Fruit fly (Drosophila melanogaster) whole organism, embryonic: Measurements from ENCODE around the gene Pxd.

Experiments
- Bgb ChIP-seq: fragments of 200-800 bp; sonication (Bioruptor generic); IDR thresholded peaks from 2 replicates; pipeline ENCODE4 v1.3.6; 2022; ENCODE audit warnings: missing biosample characterization, missing genetic modification characterization; ENCODE audit not compliant: partially characterized antibody
- BtbVII ChIP-seq: fragments of 200-800 bp; sonication (Bioruptor generic); optimal IDR thresholded peaks from 3 replicates; lab custom pipeline; 2017; ENCODE audit warnings: missing biosample characterization, mild to moderate bottlenecking, missing genetic modification characterization
- CG10267 ChIP-seq: fragments of 200-800 bp; sonication (Bioruptor generic); optimal IDR thresholded peaks from 2 replicates; lab custom pipeline; 2018; ENCODE audit warnings: missing biosample characterization, mild to moderate bottlenecking, missing genetic modification characterization, moderate library complexity
- CG12104 ChIP-seq: fragments of 200-800 bp; sonication (Bioruptor generic); optimal IDR thresholded peaks from 3 replicates; lab custom pipeline; 2016; ENCODE audit warnings: missing biosample characterization, missing genetic modification characterization
- CG12299 ChIP-seq: fragments of 200-800 bp; sonication (Bioruptor generic); optimal IDR thresholded peaks from 2 replicates; lab custom pipeline; 2018; ENCODE audit warnings: missing biosample characterization, mild to moderate bottlenecking, missing genetic modification characterization
- CG13287 ChIP-seq: fragments of 200-800 bp; sonication (Bioruptor generic); IDR thresholded peaks from 2 replicates; pipeline ENCODE4 v1.3.6; 2022; ENCODE audit warnings: missing biosample characterization, missing genetic modification characterization; ENCODE audit not compliant: partially characterized antibody
- CG14050 ChIP-seq: fragments of 200-800 bp; sonication (Bioruptor generic); IDR thresholded peaks from 3 replicates; pipeline ENCODE4 v1.3.6; 2022; ENCODE audit warnings: missing biosample characterization, missing genetic modification characterization
- CG15073 ChIP-seq: fragments of 200-800 bp; sonication (Bioruptor generic); optimal IDR thresholded peaks from 2 replicates; lab custom pipeline; 2016; ENCODE audit warnings: missing biosample characterization, missing genetic modification characterization
- CG15479 ChIP-seq: fragments of 200-800 bp; sonication (Bioruptor generic); optimal IDR thresholded peaks from 3 replicates; lab custom pipeline; 2019; ENCODE audit warnings: missing biosample characterization, mild to moderate bottlenecking, missing genetic modification characterization, moderate library complexity
- CG16863 ChIP-seq: fragments of 200-800 bp; sonication (Bioruptor generic); optimal IDR thresholded peaks from 3 replicates; lab custom pipeline; 2016; ENCODE audit warnings: missing biosample characterization, missing genetic modification characterization
- CG17568 ChIP-seq: fragments of 200-800 bp; sonication (Bioruptor generic); optimal IDR thresholded peaks from 2 replicates; lab custom pipeline; 2018; ENCODE audit warnings: missing biosample characterization, mild to moderate bottlenecking, missing genetic modification characterization, moderate library complexity
- CG2199 ChIP-seq: fragments of 200-800 bp; sonication (Bioruptor generic); IDR thresholded peaks from 3 replicates; pipeline ENCODE4 v1.3.6; 2022; ENCODE audit warnings: missing biosample characterization, missing genetic modification characterization
- CG3847 ChIP-seq: fragments of 200-800 bp; sonication (Bioruptor generic); IDR thresholded peaks from 2 replicates; pipeline ENCODE4 v1.3.6; 2022; ENCODE audit warnings: missing biosample characterization, missing genetic modification characterization
- CG4282 ChIP-seq: fragments of 200-800 bp; sonication (Bioruptor generic); optimal IDR thresholded peaks from 2 replicates; lab custom pipeline; 2016; ENCODE audit warnings: missing biosample characterization, missing genetic modification characterization
- CG4820 ChIP-seq: fragments of 200-800 bp; sonication (Bioruptor generic); optimal IDR thresholded peaks from 3 replicates; lab custom pipeline; 2016; ENCODE audit warnings: missing biosample characterization, missing genetic modification characterization
- CG6689 ChIP-seq: fragments of 200-800 bp; sonication (Bioruptor generic); IDR thresholded peaks from 2 replicates; pipeline ENCODE4 v1.3.6; 2022; ENCODE audit warnings: missing biosample characterization, missing genetic modification characterization
- CG6813 ChIP-seq: fragments of 200-800 bp; sonication (Bioruptor generic); optimal IDR thresholded peaks from 2 replicates; lab custom pipeline; 2017; ENCODE audit warnings: missing biosample characterization, missing genetic modification characterization, mild to moderate bottlenecking, moderate library complexity, missing genetic modification reagents
- CG7372 ChIP-seq: fragments of 200-800 bp; sonication (Bioruptor generic); IDR thresholded peaks from 2 replicates; pipeline ENCODE4 v1.3.6; 2022; ENCODE audit warnings: missing biosample characterization, missing genetic modification characterization
- CG8765 ChIP-seq: fragments of 200-800 bp; sonication (Bioruptor generic); IDR thresholded peaks from 2 replicates; pipeline ENCODE4 v1.3.6; 2022; ENCODE audit warnings: missing biosample characterization, missing genetic modification characterization
- CG9727 ChIP-seq: fragments of 200-800 bp; sonication (Bioruptor generic); optimal IDR thresholded peaks from 3 replicates; lab custom pipeline; 2017; ENCODE audit warnings: missing biosample characterization, mild to moderate bottlenecking, missing genetic modification characterization
- CG9932 ChIP-seq: fragments of 200-800 bp; sonication (Bioruptor generic); IDR thresholded peaks from 2 replicates; pipeline ENCODE4 v1.3.6; 2022; ENCODE audit warnings: missing biosample characterization, missing genetic modification characterization
- Doc2 ChIP-seq: fragments of 200-800 bp; sonication (Bioruptor generic); IDR thresholded peaks from 2 replicates; pipeline ENCODE4 v1.3.6; 2022; ENCODE audit warnings: missing biosample characterization, missing genetic modification characterization
- Drgx ChIP-seq: fragments of 200-800 bp; sonication (Bioruptor generic); IDR thresholded peaks from 2 replicates; pipeline ENCODE4 v1.3.6; 2022; ENCODE audit warnings: missing biosample characterization, missing genetic modification characterization
- Elba2 ChIP-seq: fragments of 200-800 bp; sonication (Bioruptor generic); optimal IDR thresholded peaks from 3 replicates; lab custom pipeline; 2016; ENCODE audit warnings: missing biosample characterization, missing genetic modification characterization
- Fer1 ChIP-seq: fragments of 200-800 bp; sonication (Bioruptor generic); optimal IDR thresholded peaks from 2 replicates; lab custom pipeline; 2017; ENCODE audit warnings: missing biosample characterization, mild to moderate bottlenecking, missing genetic modification characterization
- H15 ChIP-seq: fragments of 200-800 bp; sonication (Bioruptor generic); IDR thresholded peaks from 3 replicates; pipeline ENCODE4 v1.3.6; 2022; ENCODE audit warnings: missing biosample characterization, missing genetic modification characterization
- Hmx ChIP-seq: fragments of 200-800 bp; sonication (Bioruptor generic); optimal IDR thresholded peaks from 2 replicates; lab custom pipeline; 2016; ENCODE audit warnings: missing biosample characterization, missing genetic modification characterization
- Kr ChIP-seq: fragments of 200-800 bp; sonication (Bioruptor generic); optimal IDR thresholded peaks from 2 replicates; lab custom pipeline; 2017; ENCODE audit warnings: missing biosample characterization, mild to moderate bottlenecking, missing genetic modification characterization
- Meics ChIP-seq: fragments of 200-800 bp; sonication (Bioruptor generic); optimal IDR thresholded peaks from 2 replicates; lab custom pipeline; 2017; ENCODE audit warnings: missing biosample characterization, mild to moderate bottlenecking, missing genetic modification characterization
- Myb ChIP-seq: fragments of 200-800 bp; sonication (Bioruptor generic); optimal IDR thresholded peaks from 2 replicates; lab custom pipeline; 2016; ENCODE audit warnings: missing biosample characterization, missing genetic modification characterization
- NK7.1 ChIP-seq: fragments of 200-800 bp; sonication (Bioruptor generic); optimal IDR thresholded peaks from 3 replicates; lab custom pipeline; 2016; ENCODE audit warnings: missing biosample characterization, missing genetic modification characterization
- Rx ChIP-seq: fragments of 200-800 bp; sonication (Bioruptor generic); IDR thresholded peaks from 2 replicates; pipeline ENCODE4 v1.3.6; 2022; ENCODE audit warnings: missing biosample characterization, missing genetic modification characterization
- ac ChIP-seq: fragments of 200-800 bp; sonication (Bioruptor generic); optimal IDR thresholded peaks from 3 replicates; lab custom pipeline; 2017; ENCODE audit warnings: missing biosample characterization, mild to moderate bottlenecking, missing genetic modification characterization
- bcd ChIP-seq: fragments of 200-800 bp; sonication (Bioruptor generic); optimal IDR thresholded peaks from 2 replicates; lab custom pipeline; 2017; ENCODE audit warnings: missing biosample characterization, mild to moderate bottlenecking, missing genetic modification characterization
- btn ChIP-seq: fragments of 200-800 bp; sonication (Bioruptor generic); optimal IDR thresholded peaks from 2 replicates; lab custom pipeline; 2016; ENCODE audit warnings: missing biosample characterization, missing genetic modification characterization
- ci ChIP-seq: fragments of 200-800 bp; sonication (Bioruptor generic); IDR thresholded peaks from 3 replicates; pipeline ENCODE4 v1.3.6; 2022; ENCODE audit warnings: missing biosample characterization, missing genetic modification characterization
- dati ChIP-seq: fragments of 200-800 bp; sonication (Bioruptor generic); IDR thresholded peaks from 2 replicates; pipeline ENCODE4 v1.3.6; 2022; ENCODE audit warnings: missing biosample characterization, missing genetic modification characterization
- ems ChIP-seq: fragments of 200-800 bp; sonication (Bioruptor generic); optimal IDR thresholded peaks from 3 replicates; lab custom pipeline; 2016; ENCODE audit warnings: missing biosample characterization, missing genetic modification characterization
- fd96Cb ChIP-seq: fragments of 200-800 bp; sonication (Bioruptor generic); optimal IDR thresholded peaks from 2 replicates; lab custom pipeline; 2018; ENCODE audit warnings: missing biosample characterization, mild to moderate bottlenecking, missing genetic modification characterization, moderate library complexity
- gro ChIP-seq: fragments of 200-800 bp; sonication (Bioruptor generic); optimal IDR thresholded peaks from 2 replicates; lab custom pipeline; 2016; ENCODE audit warnings: missing biosample characterization, missing genetic modification characterization
- jigr1 ChIP-seq: fragments of 200-800 bp; sonication (Bioruptor generic); IDR thresholded peaks from 3 replicates; pipeline ENCODE4 v1.3.6; 2022; ENCODE audit warnings: missing biosample characterization, missing genetic modification characterization
- kay ChIP-seq: fragments of 200-800 bp; sonication (Bioruptor generic); optimal IDR thresholded peaks from 2 replicates; lab custom pipeline; 2016; ENCODE audit warnings: missing biosample characterization, missing genetic modification characterization
- lbe ChIP-seq: fragments of 200-800 bp; sonication (Bioruptor generic); optimal IDR thresholded peaks from 2 replicates; lab custom pipeline; 2016; ENCODE audit warnings: missing biosample characterization, mild to moderate bottlenecking, missing genetic modification characterization
- nau ChIP-seq: fragments of 200-800 bp; sonication (Bioruptor generic); optimal IDR thresholded peaks from 3 replicates; lab custom pipeline; 2017; ENCODE audit warnings: missing biosample characterization, mild to moderate bottlenecking, missing genetic modification characterization, missing genetic modification reagents
- pfk ChIP-seq: fragments of 200-800 bp; sonication (Bioruptor generic); optimal IDR thresholded peaks from 2 replicates; lab custom pipeline; 2018; ENCODE audit warnings: missing biosample characterization, mild to moderate bottlenecking, missing genetic modification characterization, moderate library complexity
- pnt ChIP-seq: fragments of 200-800 bp; sonication (Bioruptor generic); optimal IDR thresholded peaks from 3 replicates; lab custom pipeline; 2016; ENCODE audit warnings: missing biosample characterization, missing genetic modification characterization
- sd ChIP-seq: fragments of 200-800 bp; sonication (Bioruptor generic); optimal IDR thresholded peaks from 3 replicates; lab custom pipeline; 2018; ENCODE audit warnings: missing biosample characterization, mild to moderate bottlenecking, missing genetic modification characterization, moderate library complexity
- sisA ChIP-seq: fragments of 200-800 bp; sonication (Bioruptor generic); IDR thresholded peaks from 2 replicates; pipeline ENCODE4 v1.3.6; 2022; ENCODE audit warnings: missing biosample characterization, missing genetic modification characterization
- so ChIP-seq: fragments of 200-800 bp; sonication (Bioruptor generic); IDR thresholded peaks from 3 replicates; pipeline ENCODE4 v1.3.6; 2022; ENCODE audit warnings: missing biosample characterization, missing genetic modification characterization
- tx ChIP-seq: fragments of 200-800 bp; sonication (Bioruptor generic); optimal IDR thresholded peaks from 2 replicates; lab custom pipeline; 2016; ENCODE audit warnings: missing biosample characterization, missing genetic modification characterization
- zf30C ChIP-seq: fragments of 200-800 bp; sonication (Bioruptor generic); optimal IDR thresholded peaks from 3 replicates; lab custom pipeline; 2018; ENCODE audit warnings: missing biosample characterization, mild to moderate bottlenecking, missing genetic modification characterization

Pxd gene

dm6 chr3R:17042838-17043569 is 28.6 kb downstream of the Pxd start, which contains the start of the genes bdwf and Patr-1 (continued):
- TF ChIP-seq pnt (no peak), sd (tag; lab: Kevin White, UChicago) (no peak), CG15479 (GFP tag; lab: Kevin White, UChicago) (no peak), Kr (GFP tag; lab: Kevin White, UChicago) (no peak), CG6813 (GFP tag; lab: Kevin White, UChicago) (no peak), dati (GFP tag; lab: Robert Waterston, UW) (no peak), Rx (GFP tag; lab: Robert Waterston, UW) (no peak), pfk (no peak), CG13287 (GFP tag; lab: Robert Waterston, UW) (peak; percentile 89), CG12104 (GFP tag; lab: Kevin White, UChicago) (no peak), CG7372 (GFP tag; lab: Robert Waterston, UW) (no peak), fd96Cb (tag; lab: Kevin White, UChicago) (no peak), Fer1 (no peak), sisA (GFP tag; lab: Robert Waterston, UW) (no peak), so (GFP tag; lab: Robert Waterston, UW) (no peak), CG17568 (GFP tag; lab: Kevin White, UChicago) (no peak), CG9932 (peak; percentile 38; the same call in 1 of the 2 replicates), Elba2 (GFP tag; lab: Kevin White, UChicago) (no peak), jigr1 (GFP tag; lab: Robert Waterston, UW) (no peak), bcd (GFP tag; lab: Kevin White, UChicago) (no peak), Hmx (GFP tag; lab: Kevin White, UChicago) (no peak), ci (GFP tag; lab: Robert Waterston, UW) (no peak), Meics (no peak), lbe (GFP tag; lab: Kevin White, UChicago) (peak; percentile 25), CG14050 (no peak), CG4820 (GFP tag; lab: Kevin White, UChicago) (no peak), CG2199 (no peak), CG9727 (GFP tag; lab: Kevin White, UChicago) (peak; percentile 53), CG4282 (GFP tag; lab: Kevin White, UChicago) (no peak), Bgb (peak; percentile 89), CG6689 (GFP tag; lab: Robert Waterston, UW) (no peak), BtbVII (GFP tag; lab: Kevin White, UChicago) (no peak), CG16863 (GFP tag; lab: Kevin White, UChicago) (no peak), CG12299 (tag; lab: Kevin White, UChicago) (no peak), CG15073 (GFP tag; lab: Kevin White, UChicago) (no peak), Myb (no peak), kay (GFP tag; lab: Kevin White, UChicago) (no peak), ems (GFP tag; lab: Kevin White, UChicago) (no peak), ac (GFP tag; lab: Kevin White, UChicago) (no peak), CG8765 (GFP tag; lab: Robert Waterston, UW) (no peak), tx (GFP tag; lab: Kevin White, UChicago) (no peak), CG3847 (GFP tag; lab: Robert Waterston, UW) (peak; percentile 25; the same call in 1 of the 2 replicates), gro (peak; percentile 15), zf30C (GFP tag; lab: Kevin White, UChicago) (no peak), btn (GFP tag; lab: Kevin White, UChicago) (no peak), nau (GFP tag; lab: Kevin White, UChicago) (no peak), NK7.1 (GFP tag; lab: Kevin White, UChicago) (no peak), CG10267 (tag; lab: Kevin White, UChicago) (peak; percentile 44), Drgx (GFP tag; lab: Robert Waterston, UW) (no peak), H15 (GFP tag; lab: Robert Waterston, UW) (no peak), Doc2 (GFP tag; lab: Robert Waterston, UW) (no peak)
